Fruit fly (Drosophila melanogaster): ENCODE measurements around the gene ctrip.

The ctrip gene

DNA sequence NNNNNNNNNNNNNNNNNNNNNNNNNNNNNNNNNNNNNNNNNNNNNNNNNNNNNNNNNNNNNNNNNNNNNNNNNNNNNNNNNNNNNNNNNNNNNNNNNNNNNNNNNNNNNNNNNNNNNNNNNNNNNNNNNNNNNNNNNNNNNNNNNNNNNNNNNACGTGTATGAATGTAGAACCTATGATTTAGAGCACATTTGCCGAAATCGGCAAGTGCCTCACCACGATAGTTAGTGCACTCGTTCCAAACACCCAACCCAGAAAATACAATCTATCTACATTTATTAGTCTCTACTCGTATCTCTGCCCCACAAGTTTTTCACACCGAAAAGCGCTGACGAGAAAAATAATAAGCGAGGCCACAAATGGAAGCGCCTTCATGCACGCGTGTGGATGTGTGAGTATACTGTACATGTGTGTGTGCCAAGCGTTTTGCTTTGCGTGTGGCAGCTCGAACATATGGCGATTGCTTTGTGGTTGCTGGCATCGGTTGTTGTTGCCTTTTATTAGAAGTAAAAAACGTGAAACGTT is 7.7 kb downstream of the ctrip start (continued):
- TF ChIP-seq Dll (GFP tag; IDR thresholded peaks at IDR 0.05; ENCODE audit: partially characterized antibody) (peak; percentile 57; the same call in 2 of the 4 replicates), CG32772 (GFP tag; IDR thresholded peaks at IDR 0.05) (0 out of 2 replicates have a peak, but pooled peaks have one; percentile 4), ftz-f1 (GFP tag; optimal IDR thresholded peaks at IDR 0.05) (peak; percentile 68), abd-A (tag; optimal IDR thresholded peaks at IDR 0.05) (peak; percentile 8), z (GFP tag; IDR thresholded peaks at IDR 0.05) (peak; percentile 77; the same call in 2 of the 3 replicates), knrl (GFP tag; IDR thresholded peaks at IDR 0.05; ENCODE audit: partially characterized antibody) (peak; percentile 31; the same call in 1 of the 3 replicates), dpn (GFP tag; optimal IDR thresholded peaks at IDR 0.05) (peak in 1 of 2 experiments; percentile 4), maf-S (GFP tag; optimal IDR thresholded peaks at IDR 0.05) (peak; percentile 17), Hsf (GFP tag; optimal IDR thresholded peaks at IDR 0.05) (peak; percentile 4), GATAe (GFP tag; conservative IDR thresholded peaks at IDR 0.05) (peak; percentile 47), CoRest (tag; optimal IDR thresholded peaks at IDR 0.05) (peak; percentile 36), Scr (GFP tag; IDR thresholded peaks at IDR 0.05; ENCODE audit: partially characterized antibody) (peak; percentile 53), run (tag; optimal IDR thresholded peaks at IDR 0.05) (peak; percentile 17), unc-4 (GFP tag; IDR thresholded peaks at IDR 0.05; ENCODE audit: partially characterized antibody) (peak; percentile 52), stc (GFP tag; IDR thresholded peaks at IDR 0.05) (peak; percentile 5; the same call in 1 of the 2 replicates), twi (tag; optimal IDR thresholded peaks at IDR 0.05) (peak; percentile 85), Ssrp (tag; optimal IDR thresholded peaks at IDR 0.05) (peak; percentile 9), CG18262 (tag; optimal IDR thresholded peaks at IDR 0.05) (peak; percentile 23), CG16779 (GFP tag; IDR thresholded peaks at IDR 0.05) (no peak), sens (GFP tag) (peak; percentile 68), E2f2 (GFP tag; IDR thresholded peaks at IDR 0.05) (no peak), CG34224 (GFP tag; IDR thresholded peaks at IDR 0.05; ENCODE audit: partially characterized antibody) (peak; percentile 29; the same call in 1 of the 3 replicates), Stat92E (GFP tag; optimal IDR thresholded peaks at IDR 0.05) (no peak), Lpt (GFP tag; optimal IDR thresholded peaks at IDR 0.05) (peak; percentile 36), crp (GFP tag; optimal IDR thresholded peaks at IDR 0.05) (peak in 1 of 2 experiments; percentile 8), CG14441 (GFP tag; IDR thresholded peaks at IDR 0.05) (peak; percentile 53), CG33213 (GFP tag; optimal IDR thresholded peaks at IDR 0.05) (no peak), Hand (GFP tag; optimal IDR thresholded peaks at IDR 0.05) (no peak), B-H2 (GFP tag; optimal IDR thresholded peaks at IDR 0.05) (peak; percentile 25), CG10147 (GFP tag; optimal IDR thresholded peaks at IDR 0.05) (peak; percentile 30), sob (GFP tag; IDR thresholded peaks at IDR 0.05) (0 out of 2 replicates have a peak, but pooled peaks have one; percentile 9), CTCF (GFP tag; optimal IDR thresholded peaks at IDR 0.05) (no peak), lola (GFP tag; optimal IDR thresholded peaks at IDR 0.05) (no peak), CG10209 (GFP tag; optimal IDR thresholded peaks at IDR 0.05) (peak; percentile 40), seq (GFP tag; IDR thresholded peaks at IDR 0.05) (peak; percentile 29; the same call in 1 of the 2 replicates), vnd (GFP tag; IDR thresholded peaks at IDR 0.05; ENCODE audit: partially characterized antibody) (0 out of 3 replicates have a peak, but pooled peaks have one; percentile 8), Hmr (GFP tag; optimal IDR thresholded peaks at IDR 0.05) (peak; percentile 45), Max (GFP tag; optimal IDR thresholded peaks at IDR 0.05) (peak; percentile 38), CG7357 (GFP tag; IDR thresholded peaks at IDR 0.05) (0 out of 3 replicates have a peak, but pooled peaks have one; percentile 17), peb (GFP tag; IDR thresholded peaks at IDR 0.05) (0 out of 2 replicates have a peak, but pooled peaks have one; percentile 5), H2.0 (GFP tag; IDR thresholded peaks at IDR 0.05) (peak; percentile 27; the same call in 1 of the 2 replicates), Neu2 (GFP tag; optimal IDR thresholded peaks at IDR 0.05; ENCODE audit: borderline replicate concordance) (no peak), CG13424 (tag; optimal IDR thresholded peaks at IDR 0.05) (peak; percentile 20), org-1 (GFP tag; optimal IDR thresholded peaks at IDR 0.05) (no peak), Camta (GFP tag; optimal IDR thresholded peaks at IDR 0.05) (no peak), Hr51 (GFP tag; optimal IDR thresholded peaks at IDR 0.05) (peak in 1 of 2 experiments; percentile 39), CG1233 (GFP tag; optimal IDR thresholded peaks at IDR 0.05) (peak; percentile 16), danr (GFP tag; IDR thresholded peaks at IDR 0.05) (no peak)
